Worm (Caenorhabditis elegans) whole organism, midembryonic: ENCODE measurements around the gene gar-2.

Experiments used
- cog-1 ChIP-seq: sonication (generic microtip); optimal IDR thresholded peaks from 2 replicates; lab custom pipeline; 2016; ENCODE audit warnings: missing genetic modification characterization, missing compliant biosample characterization
- med-1 ChIP-seq: sonication (generic microtip); optimal IDR thresholded peaks from 2 replicates; lab custom pipeline; 2017; ENCODE audit warnings: missing genetic modification characterization, mild to moderate bottlenecking, missing compliant biosample characterization, antibody characterized with exemption, missing genetic modification reagents; ENCODE audit not compliant: insufficient read depth
- ref-1 ChIP-seq: fragments of 200-800 bp; sonication (Bioruptor generic); conservative IDR thresholded peaks from 2 replicates; pipeline ENCODE4 v1.3.6; 2022; ENCODE audit warnings: missing genetic modification reagents, missing genetic modification characterization, missing compliant biosample characterization
- ztf-29 ChIP-seq: fragments of 200-800 bp; sonication (Bioruptor generic); IDR thresholded peaks from 2 replicates; pipeline ENCODE4 v1.3.6; 2022; ENCODE audit warnings: missing genetic modification reagents, missing genetic modification characterization, missing compliant biosample characterization

ce11 chrIII:6261985-6262384 lies 47.2 kb upstream of the gar-2 start, which contains the start of gene srg-4:
- TF ChIP-seq cog-1 (tag; lab: Kevin White, UChicago) = no peak
- no peak for TF ChIP-seq ref-1
- TF ChIP-seq ztf-29 (GFP tag; lab: Robert Waterston, UW) = no peak
- TF ChIP-seq med-1 = no peak
